Fruit fly (Drosophila melanogaster) whole organism, embryonic: ENCODE measurements around the gene CG14383.

Source experiments
- ATbp ChIP-seq: fragments of 200-800 bp; sonication (Bioruptor generic); optimal IDR thresholded peaks from 2 replicates; lab custom pipeline; 2017; ENCODE audit warnings: missing biosample characterization, mild to moderate bottlenecking, missing genetic modification characterization, missing genetic modification reagents
- Adf1 ChIP-seq: fragments of 200-800 bp; sonication (Bioruptor generic); IDR thresholded peaks from 2 replicates; pipeline ENCODE4 v1.3.6; 2022; ENCODE audit warnings: missing biosample characterization, missing genetic modification characterization
- Atf-2 ChIP-seq: fragments of 200-800 bp; sonication (Bioruptor generic); optimal IDR thresholded peaks from 2 replicates; lab custom pipeline; 2016; ENCODE audit warnings: missing biosample characterization, missing genetic modification characterization
- Atf6 ChIP-seq: fragments of 200-800 bp; sonication (Bioruptor generic); IDR thresholded peaks from 2 replicates; pipeline ENCODE4 v1.3.6; 2022; ENCODE audit warnings: missing biosample characterization, missing genetic modification characterization
- BtbVII ChIP-seq: fragments of 200-800 bp; sonication (Bioruptor generic); optimal IDR thresholded peaks from 3 replicates; lab custom pipeline; 2017; ENCODE audit warnings: missing biosample characterization, mild to moderate bottlenecking, missing genetic modification characterization
- CG10979 ChIP-seq: fragments of 200-800 bp; sonication (Bioruptor generic); optimal IDR thresholded peaks from 2 replicates; lab custom pipeline; 2018; ENCODE audit warnings: missing biosample characterization, mild to moderate bottlenecking, missing genetic modification characterization, moderate library complexity
- CG12071 ChIP-seq: fragments of 200-800 bp; sonication (Bioruptor generic); optimal IDR thresholded peaks from 3 replicates; lab custom pipeline; 2018; ENCODE audit warnings: missing biosample characterization, mild to moderate bottlenecking, missing genetic modification characterization
- CG12942 ChIP-seq: fragments of 200-800 bp; sonication (Bioruptor generic); optimal IDR thresholded peaks from 3 replicates; lab custom pipeline; 2016; ENCODE audit warnings: missing biosample characterization, missing genetic modification characterization
- CG16815 ChIP-seq: fragments of 200-800 bp; sonication (Bioruptor generic); optimal IDR thresholded peaks from 3 replicates; lab custom pipeline; 2017; ENCODE audit warnings: missing biosample characterization, mild to moderate bottlenecking, missing genetic modification characterization
- CG17186 ChIP-seq: fragments of 200-800 bp; sonication (Bioruptor generic); optimal IDR thresholded peaks from 3 replicates; lab custom pipeline; 2017; ENCODE audit warnings: missing biosample characterization, missing genetic modification reagents, missing genetic modification characterization
- CG18262 ChIP-seq: fragments of 200-800 bp; optimal IDR thresholded peaks from 3 replicates; lab custom pipeline; 2019; ENCODE audit warnings: missing biosample characterization, mild to moderate bottlenecking, missing genetic modification characterization, moderate library complexity
- CG18599 ChIP-seq: fragments of 200-800 bp; sonication (Bioruptor generic); optimal IDR thresholded peaks from 3 replicates; lab custom pipeline; 2017; ENCODE audit warnings: missing biosample characterization, missing genetic modification characterization, mild to moderate bottlenecking, moderate library complexity, missing genetic modification reagents
- CG18764 ChIP-seq: fragments of 200-800 bp; sonication (Bioruptor generic); optimal IDR thresholded peaks from 3 replicates; lab custom pipeline; 2016; ENCODE audit warnings: missing biosample characterization, missing genetic modification characterization
- CG33213 ChIP-seq: fragments of 200-800 bp; sonication (Bioruptor generic); optimal IDR thresholded peaks from 3 replicates; lab custom pipeline; 2016; ENCODE audit warnings: missing biosample characterization, missing genetic modification characterization
- CG6254 ChIP-seq: fragments of 200-800 bp; sonication (Bioruptor generic); optimal IDR thresholded peaks from 3 replicates; lab custom pipeline; 2017; ENCODE audit warnings: mild to moderate bottlenecking, missing biosample characterization, missing genetic modification reagents, missing genetic modification characterization
- CG7556 ChIP-seq: fragments of 200-800 bp; sonication (Bioruptor generic); optimal IDR thresholded peaks from 2 replicates; lab custom pipeline; 2017; ENCODE audit warnings: missing biosample characterization, mild to moderate bottlenecking, missing genetic modification characterization
- CG8089 ChIP-seq: fragments of 200-800 bp; sonication (Bioruptor generic); optimal IDR thresholded peaks from 3 replicates; lab custom pipeline; 2016; ENCODE audit warnings: missing biosample characterization, missing genetic modification characterization
- CoRest ChIP-seq: fragments of 200-800 bp; sonication (Bioruptor generic); optimal IDR thresholded peaks from 3 replicates; lab custom pipeline; 2018; ENCODE audit warnings: missing biosample characterization, mild to moderate bottlenecking, missing genetic modification characterization, moderate library complexity
- D ChIP-seq, 2 experiments: fragments of 200-800 bp in 1 of 2; fragments of >200 bp in 1 of 2; sonication (Bioruptor generic) in 1 of 2; optimal IDR thresholded peaks; 2 replicates in 1 of 2; 3 replicates in 1 of 2; lab custom pipeline; 2017; ENCODE audit warnings: mild to moderate bottlenecking in 1 of 2, missing biosample characterization in 1 of 2, missing genetic modification characterization in 1 of 2, missing genetic modification reagents in 1 of 2
- Gsc ChIP-seq: fragments of 200-800 bp; sonication (Bioruptor generic); IDR thresholded peaks from 2 replicates; pipeline ENCODE4 v1.3.6; 2022; ENCODE audit warnings: missing biosample characterization, missing genetic modification characterization
- Hand ChIP-seq: fragments of 200-800 bp; sonication (Bioruptor generic); optimal IDR thresholded peaks from 2 replicates; lab custom pipeline; 2017; ENCODE audit warnings: mild to moderate bottlenecking, missing biosample characterization, missing genetic modification reagents, missing genetic modification characterization
- Hmx ChIP-seq: fragments of 200-800 bp; sonication (Bioruptor generic); optimal IDR thresholded peaks from 2 replicates; lab custom pipeline; 2016; ENCODE audit warnings: missing biosample characterization, missing genetic modification characterization
- Hr3 ChIP-seq: fragments of 200-800 bp; sonication (Bioruptor generic); optimal IDR thresholded peaks from 3 replicates; lab custom pipeline; 2016; ENCODE audit warnings: missing biosample characterization, missing genetic modification characterization
- Hr78 ChIP-seq, 2 experiments: fragments of 200-800 bp in 1 of 2; fragments of >200 bp in 1 of 2; sonication (Bioruptor generic) in 1 of 2; optimal IDR thresholded peaks; 2 replicates each; lab custom pipeline; 2017 to 2019; ENCODE audit warnings: missing biosample characterization in 2 of 2, missing genetic modification characterization in 2 of 2, mild to moderate bottlenecking in 1 of 2, moderate library complexity in 1 of 2
- Jarid2 ChIP-seq: fragments of 200-800 bp; sonication (Bioruptor generic); optimal IDR thresholded peaks from 3 replicates; lab custom pipeline; 2017; ENCODE audit warnings: mild to moderate bottlenecking, missing biosample characterization, missing genetic modification reagents, missing genetic modification characterization
- MESR4 ChIP-seq: fragments of 200-800 bp; sonication (Bioruptor generic); optimal IDR thresholded peaks from 2 replicates; lab custom pipeline; 2018; ENCODE audit warnings: missing biosample characterization, mild to moderate bottlenecking, missing genetic modification characterization, moderate library complexity
- Neu2 ChIP-seq: fragments of 200-800 bp; sonication (Bioruptor generic); optimal IDR thresholded peaks from 3 replicates; lab custom pipeline; 2016; ENCODE audit warnings: missing biosample characterization, missing genetic modification characterization, borderline replicate concordance
- ab ChIP-seq: fragments of 200-800 bp; sonication (Bioruptor generic); optimal IDR thresholded peaks from 2 replicates; lab custom pipeline; 2016; ENCODE audit warnings: missing biosample characterization, missing genetic modification characterization
- bigmax ChIP-seq: fragments of 200-800 bp; sonication (Bioruptor generic); optimal IDR thresholded peaks from 2 replicates; lab custom pipeline; 2018; ENCODE audit warnings: missing biosample characterization, mild to moderate bottlenecking, missing genetic modification characterization
- caup ChIP-seq: fragments of 200-800 bp; sonication (Bioruptor generic); optimal IDR thresholded peaks from 3 replicates; lab custom pipeline; 2017; ENCODE audit warnings: missing biosample characterization, mild to moderate bottlenecking, missing genetic modification characterization, moderate library complexity; ENCODE audit not compliant: severe bottlenecking
- cg ChIP-seq: fragments of 200-800 bp; sonication (Bioruptor generic); optimal IDR thresholded peaks from 3 replicates; lab custom pipeline; 2019; ENCODE audit warnings: missing biosample characterization, mild to moderate bottlenecking, missing genetic modification characterization, moderate library complexity
- chn ChIP-seq: fragments of 200-800 bp; sonication (Bioruptor generic); optimal IDR thresholded peaks from 2 replicates; lab custom pipeline; 2016; ENCODE audit warnings: missing biosample characterization, missing genetic modification characterization
- dmrt11E ChIP-seq: fragments of 200-800 bp; sonication (Bioruptor generic); optimal IDR thresholded peaks from 3 replicates; lab custom pipeline; 2018; ENCODE audit warnings: missing biosample characterization, mild to moderate bottlenecking, missing genetic modification characterization, moderate library complexity
- dysf ChIP-seq: fragments of 200-800 bp; sonication (Bioruptor generic); IDR thresholded peaks from 3 replicates; pipeline ENCODE4 v1.3.6; 2022; ENCODE audit warnings: missing biosample characterization, missing genetic modification characterization
- fd64A ChIP-seq: fragments of 200-800 bp; sonication (Bioruptor generic); optimal IDR thresholded peaks from 3 replicates; lab custom pipeline; 2018; ENCODE audit warnings: missing biosample characterization, mild to moderate bottlenecking, missing genetic modification characterization
- fru ChIP-seq: fragments of >200 bp; optimal IDR thresholded peaks from 2 replicates; lab custom pipeline; 2017
- fu2 ChIP-seq: fragments of 200-800 bp; sonication (Bioruptor generic); optimal IDR thresholded peaks from 2 replicates; lab custom pipeline; 2016; ENCODE audit warnings: missing biosample characterization, missing genetic modification characterization
- gem ChIP-seq: fragments of 200-800 bp; sonication (Bioruptor generic); optimal IDR thresholded peaks from 2 replicates; lab custom pipeline; 2019; ENCODE audit warnings: missing biosample characterization, mild to moderate bottlenecking, missing genetic modification characterization, moderate library complexity
- gfzf ChIP-seq: fragments of 200-800 bp; sonication (Bioruptor generic); optimal IDR thresholded peaks from 2 replicates; lab custom pipeline; 2016; ENCODE audit warnings: missing biosample characterization, mild to moderate bottlenecking, missing genetic modification characterization, moderate library complexity
- ham ChIP-seq: fragments of 200-800 bp; sonication (Bioruptor generic); IDR thresholded peaks from 2 replicates; pipeline ENCODE4 v1.3.6; 2022; ENCODE audit warnings: missing biosample characterization, missing genetic modification characterization
- ind ChIP-seq: fragments of 200-800 bp; sonication (Bioruptor generic); optimal IDR thresholded peaks from 3 replicates; lab custom pipeline; 2016; ENCODE audit warnings: missing biosample characterization, missing genetic modification characterization
- lmd ChIP-seq: fragments of 200-800 bp; sonication (Bioruptor generic); IDR thresholded peaks from 2 replicates; pipeline ENCODE4 v1.3.6; 2022; ENCODE audit warnings: missing biosample characterization, missing genetic modification characterization
- mam ChIP-seq: fragments of 200-800 bp; sonication (Bioruptor generic); optimal IDR thresholded peaks from 3 replicates; lab custom pipeline; 2016; ENCODE audit warnings: missing biosample characterization, missing genetic modification characterization
- onecut ChIP-seq: fragments of 200-800 bp; sonication (Bioruptor generic); IDR thresholded peaks from 2 replicates; pipeline ENCODE4 v1.3.6; 2022; ENCODE audit warnings: missing biosample characterization, missing genetic modification characterization
- sens-2 ChIP-seq: fragments of 200-800 bp; sonication (Bioruptor generic); IDR thresholded peaks from 2 replicates; pipeline ENCODE4 v1.3.6; 2022; ENCODE audit warnings: missing biosample characterization, missing genetic modification characterization
- seq ChIP-seq: fragments of 200-800 bp; sonication (Bioruptor generic); IDR thresholded peaks from 2 replicates; pipeline ENCODE4 v1.3.6; 2022; ENCODE audit warnings: missing biosample characterization, missing genetic modification characterization
- sim ChIP-seq: fragments of 200-800 bp; sonication (Bioruptor generic); IDR thresholded peaks from 2 replicates; pipeline ENCODE4 v1.3.6; 2022; ENCODE audit warnings: missing biosample characterization, missing genetic modification characterization
- so ChIP-seq: fragments of 200-800 bp; sonication (Bioruptor generic); IDR thresholded peaks from 3 replicates; pipeline ENCODE4 v1.3.6; 2022; ENCODE audit warnings: missing biosample characterization, missing genetic modification characterization
- zen ChIP-seq: fragments of 200-800 bp; sonication (Bioruptor generic); optimal IDR thresholded peaks from 3 replicates; lab custom pipeline; 2018; ENCODE audit warnings: missing biosample characterization, mild to moderate bottlenecking, missing genetic modification characterization, moderate library complexity

The CG14383 gene

dm6 chr3R:13012351-13012750, 24.0 kb upstream of the CG14383 start (continued):
- TF ChIP-seq Hr3 (GFP tag; lab: Kevin White, UChicago) (peak; percentile 46), CG12942 (GFP tag; lab: Kevin White, UChicago) (peak; percentile 49), CG18262 (tag; lab: Kevin White, UChicago) (peak; percentile 40), ham (GFP tag; lab: Robert Waterston, UW) (no peak), fru (lab: Kevin White, UChicago) (no peak), CG18764 (no peak), dysf (GFP tag; lab: Robert Waterston, UW) (peak; percentile 77), D (optimal IDR thresholded peaks at IDR 0.05; lab: Kevin White, UChicago) (no peak), D (GFP tag; optimal IDR thresholded peaks at IDR 0.05; lab: Kevin White, UChicago) (peak; percentile 40), CG10979 (peak; percentile 47), CG12071 (GFP tag; lab: Kevin White, UChicago) (no peak), so (GFP tag; lab: Robert Waterston, UW) (0 out of 3 replicates have a peak, but pooled peaks have one; percentile 47), Hmx (GFP tag; lab: Kevin White, UChicago) (no peak), fu2 (GFP tag; lab: Kevin White, UChicago) (peak; percentile 53), zen (tag; lab: Kevin White, UChicago) (peak; percentile 43), Neu2 (GFP tag; lab: Kevin White, UChicago) (no peak), CG6254 (GFP tag; lab: Kevin White, UChicago) (no peak), chn (GFP tag; lab: Kevin White, UChicago) (peak; percentile 72), onecut (GFP tag; lab: Robert Waterston, UW) (peak; percentile 42; the same call in 1 of the 2 replicates), Hr78 (GFP tag; optimal IDR thresholded peaks at IDR 0.05; lab: Kevin White, UChicago) (peak in 1 of 2 experiments; percentile 11), bigmax (peak; percentile 13), CG7556 (GFP tag; lab: Kevin White, UChicago) (peak; percentile 19), MESR4 (GFP tag; lab: Kevin White, UChicago) (peak; percentile 32), Atf-2 (GFP tag; lab: Kevin White, UChicago) (peak; percentile 21), ATbp (GFP tag; lab: Kevin White, UChicago) (peak; percentile 17), CoRest (peak; percentile 55), gem (no peak), sens-2 (peak; percentile 39; the same call in 1 of the 2 replicates), gfzf (no peak), ab (GFP tag; lab: Kevin White, UChicago) (peak; percentile 31), Jarid2 (GFP tag; lab: Kevin White, UChicago) (peak; percentile 24), mam (GFP tag; lab: Kevin White, UChicago) (peak; percentile 64), Adf1 (GFP tag; lab: Robert Waterston, UW) (peak; percentile 27), CG18599 (GFP tag; lab: Kevin White, UChicago) (peak; percentile 73), fd64A (GFP tag; lab: Kevin White, UChicago) (peak; percentile 0), CG33213 (peak; percentile 37), Gsc (no peak), lmd (GFP tag; lab: Robert Waterston, UW) (peak; percentile 67), seq (GFP tag; lab: Robert Waterston, UW) (no peak), Hand (peak; percentile 50), BtbVII (peak; percentile 44), CG17186 (peak; percentile 17), CG8089 (peak; percentile 55), CG16815 (GFP tag; lab: Kevin White, UChicago) (peak; percentile 29), ind (GFP tag; lab: Kevin White, UChicago) (peak; percentile 60), dmrt11E (tag; lab: Kevin White, UChicago) (peak; percentile 49), Atf6 (GFP tag; lab: Robert Waterston, UW) (peak; percentile 46; the same call in 1 of the 2 replicates), cg (GFP tag; lab: Kevin White, UChicago) (peak; percentile 77), caup (GFP tag; lab: Kevin White, UChicago) (peak; percentile 53), sim (0 out of 2 replicates have a peak, but pooled peaks have one; percentile 30)
